Fruit fly (Drosophila melanogaster) Kc167 (cell line): ENCODE results near the gene Snx27.

Experiments
- Myc ChIP-seq: fragments of >200 bp; optimal IDR thresholded peaks from 2 replicates; lab custom pipeline; 2017; ENCODE audit warnings: missing external identifiers
- Sin3A ChIP-seq: fragments of >200 bp; optimal IDR thresholded peaks from 2 replicates; lab custom pipeline; 2018; ENCODE audit warnings: missing external identifiers

- TF ChIP-seq Sin3A (lab: Kevin White, UChicago) (no peak), Myc (no peak)
Measured at dm6 chrX:5756146-5756545, 18.3 kb upstream of the Snx27 start.
